Fruit fly (Drosophila melanogaster): ENCODE data around the gene CG2444.

Gene CG2444

dm6 chrX:11685918-11686640 lies 19.0 kb downstream of the CG2444 start:
- TF ChIP-seq Myc (optimal IDR thresholded peaks at IDR 0.05) (no peak), psq (optimal IDR thresholded peaks at IDR 0.05) (no peak), insv (optimal IDR thresholded peaks at IDR 0.05) (no peak), h (optimal IDR thresholded peaks at IDR 0.05) (no peak), Sin3A (optimal IDR thresholded peaks at IDR 0.05) (no peak), ttk (optimal IDR thresholded peaks at IDR 0.05) (no peak)

dm6 chrX:11684462-11684861 lies 20.6 kb downstream of the CG2444 start:
- TF ChIP-seq Sin3A (optimal IDR thresholded peaks at IDR 0.05) (no peak), ttk (optimal IDR thresholded peaks at IDR 0.05) (no peak), Myc (optimal IDR thresholded peaks at IDR 0.05) (no peak), insv (optimal IDR thresholded peaks at IDR 0.05) (no peak), psq (optimal IDR thresholded peaks at IDR 0.05) (no peak), h (optimal IDR thresholded peaks at IDR 0.05) (no peak)

dm6 chrX:11683480-11683879 lies 21.6 kb downstream of the CG2444 start:
- no peak for TF ChIP-seq h (optimal IDR thresholded peaks at IDR 0.05)

dm6 chrX:11681558-11682551 lies 23.2 kb downstream of the CG2444 start:
- no peak for TF ChIP-seq Sin3A (optimal IDR thresholded peaks at IDR 0.05)

DNA sequence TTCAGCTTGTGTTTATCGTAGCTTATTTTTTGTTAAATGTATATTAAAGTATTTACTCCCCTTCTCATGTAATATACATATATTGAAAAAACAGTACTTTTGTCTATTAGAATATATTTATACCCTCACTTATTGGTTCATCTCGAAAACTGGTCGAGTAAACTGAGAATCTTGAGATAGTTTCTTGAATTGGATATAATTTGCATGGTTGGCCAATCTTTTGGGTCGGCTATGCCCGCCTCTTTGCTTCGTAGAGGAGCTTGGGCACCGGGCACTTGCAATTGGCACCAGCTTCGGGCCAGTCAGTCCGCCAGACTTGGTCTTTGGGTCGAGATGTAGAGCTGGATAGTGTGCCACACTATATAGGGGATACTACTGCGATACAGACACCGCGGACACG lies 24.7 kb downstream of the CG2444 start:
- TF ChIP-seq insv (optimal IDR thresholded peaks at IDR 0.05) = no peak

DNA sequence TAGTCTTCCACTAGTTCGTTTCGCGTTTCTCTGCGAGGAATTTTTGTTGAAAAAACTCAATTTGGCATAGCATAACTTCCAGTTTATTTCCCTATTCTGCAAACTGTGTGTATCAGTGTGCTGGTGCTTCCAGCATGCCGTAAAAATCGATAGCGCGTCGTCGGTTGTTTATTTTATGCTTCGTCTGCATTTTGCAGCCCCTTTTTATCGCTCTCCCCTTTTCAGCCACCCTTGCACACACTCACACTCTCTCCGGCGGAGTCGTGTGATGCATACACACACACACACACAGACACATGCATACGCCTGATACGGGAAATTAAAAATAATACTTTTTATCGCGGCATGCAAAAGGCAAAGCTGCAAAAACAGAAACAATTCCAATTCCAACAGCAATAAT lies 25.6 kb downstream of the CG2444 start:
- TF ChIP-seq Myc (optimal IDR thresholded peaks at IDR 0.05) = no peak
- no peak for TF ChIP-seq ttk (optimal IDR thresholded peaks at IDR 0.05)
- TF ChIP-seq psq (optimal IDR thresholded peaks at IDR 0.05) = no peak
- TF ChIP-seq insv (optimal IDR thresholded peaks at IDR 0.05) = no peak
- TF ChIP-seq Sin3A (optimal IDR thresholded peaks at IDR 0.05) = no peak

dm6 chrX:11678539-11679040 lies 26.5 kb downstream of the CG2444 start, which contains the start of the genes Vlet and bif:
Gene Vlet, minus strand, starts transcription at chrX:11678589.
Gene bif, plus strand, starts transcription at chrX:11678970.
- TF ChIP-seq psq (optimal IDR thresholded peaks at IDR 0.05) = no peak
- no peak for TF ChIP-seq insv (optimal IDR thresholded peaks at IDR 0.05)
- TF ChIP-seq Sin3A (optimal IDR thresholded peaks at IDR 0.05) = no peak
- no peak for TF ChIP-seq Myc (optimal IDR thresholded peaks at IDR 0.05)
- TF ChIP-seq ttk (optimal IDR thresholded peaks at IDR 0.05) = no peak
- no peak for TF ChIP-seq h (optimal IDR thresholded peaks at IDR 0.05)

- no peak for TF ChIP-seq insv (optimal IDR thresholded peaks at IDR 0.05)
- TF ChIP-seq h (optimal IDR thresholded peaks at IDR 0.05) = no peak
- TF ChIP-seq ttk (optimal IDR thresholded peaks at IDR 0.05) = no peak
- TF ChIP-seq Sin3A (optimal IDR thresholded peaks at IDR 0.05) = no peak
- TF ChIP-seq Myc (optimal IDR thresholded peaks at IDR 0.05) = no peak
- no peak for TF ChIP-seq psq (optimal IDR thresholded peaks at IDR 0.05)
Measured at dm6 chrX:11664058-11664457, 41.0 kb downstream of the CG2444 start.

dm6 chrX:11660476-11660875 lies 44.6 kb downstream of the CG2444 start:
- no peak for TF ChIP-seq h (optimal IDR thresholded peaks at IDR 0.05)
- TF ChIP-seq ttk (optimal IDR thresholded peaks at IDR 0.05) = no peak
- no peak for TF ChIP-seq insv (optimal IDR thresholded peaks at IDR 0.05)
- no peak for TF ChIP-seq Myc (optimal IDR thresholded peaks at IDR 0.05)
- no peak for TF ChIP-seq psq (optimal IDR thresholded peaks at IDR 0.05)
- TF ChIP-seq Sin3A (optimal IDR thresholded peaks at IDR 0.05) = no peak

- no peak for TF ChIP-seq Myc (optimal IDR thresholded peaks at IDR 0.05)
- TF ChIP-seq ttk (optimal IDR thresholded peaks at IDR 0.05) = no peak
- no peak for TF ChIP-seq psq (optimal IDR thresholded peaks at IDR 0.05)
Measured at dm6 chrX:11659634-11660033, 45.5 kb downstream of the CG2444 start.

DNA sequence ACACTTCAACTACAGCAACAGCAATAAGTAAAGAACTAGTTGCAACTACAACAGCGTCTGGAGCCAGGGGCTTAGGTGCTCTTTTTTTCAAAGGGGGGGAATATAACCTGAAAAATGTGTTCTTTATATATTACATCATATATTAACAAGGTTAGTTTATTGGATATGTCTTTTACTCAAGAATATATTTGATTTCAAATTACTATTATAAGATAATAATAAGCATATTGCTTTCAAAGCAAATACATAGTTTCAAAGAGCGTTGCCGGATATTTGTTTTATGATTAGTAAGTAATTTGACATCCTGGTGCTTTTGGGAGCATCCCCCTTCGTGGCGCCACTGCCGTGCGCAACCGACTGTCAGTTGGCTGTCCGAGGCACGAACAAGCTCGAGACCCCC lies 46.0 kb downstream of the CG2444 start:
- TF ChIP-seq Myc (optimal IDR thresholded peaks at IDR 0.05) (no peak), h (optimal IDR thresholded peaks at IDR 0.05) (no peak), insv (optimal IDR thresholded peaks at IDR 0.05) (no peak), psq (optimal IDR thresholded peaks at IDR 0.05) (no peak), ttk (optimal IDR thresholded peaks at IDR 0.05) (no peak)

DNA sequence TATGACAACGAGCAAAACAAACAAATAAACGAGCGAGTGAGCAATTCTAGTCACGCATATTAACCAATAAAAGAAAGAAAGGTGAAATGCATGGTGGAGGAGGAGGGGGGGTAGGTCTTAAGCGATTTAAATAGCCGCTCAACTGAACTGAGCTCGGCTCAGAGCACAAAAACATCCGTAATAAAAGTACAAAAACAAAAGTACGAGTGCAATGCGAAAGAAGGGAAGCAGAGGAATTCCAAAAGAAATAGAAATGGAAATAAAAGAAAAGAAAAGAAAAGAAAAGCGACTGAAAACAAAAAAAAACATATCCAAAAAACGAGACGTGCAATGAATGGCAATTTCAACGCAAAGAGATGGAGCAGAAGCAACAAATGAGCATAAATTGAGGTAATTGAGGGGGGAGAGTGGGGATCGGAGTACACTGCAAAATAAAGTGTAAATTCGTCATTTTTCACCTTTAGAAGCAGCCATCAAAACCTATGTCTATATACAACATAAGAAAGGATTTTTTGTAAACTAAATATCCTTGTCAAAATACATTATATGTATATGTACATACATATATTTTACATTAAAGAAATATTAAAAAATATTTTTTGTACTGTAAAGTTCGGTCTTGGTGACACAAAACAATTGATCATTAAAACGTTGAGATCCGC lies 46.8 kb downstream of the CG2444 start:
- no peak for TF ChIP-seq Myc (optimal IDR thresholded peaks at IDR 0.05)
- TF ChIP-seq Sin3A (optimal IDR thresholded peaks at IDR 0.05) = no peak
- no peak for TF ChIP-seq ttk (optimal IDR thresholded peaks at IDR 0.05)
- no peak for TF ChIP-seq psq (optimal IDR thresholded peaks at IDR 0.05)
- no peak for TF ChIP-seq h (optimal IDR thresholded peaks at IDR 0.05)
- TF ChIP-seq insv (optimal IDR thresholded peaks at IDR 0.05) = no peak

Measured in Kc167 (cell line).